Worm (Caenorhabditis elegans) whole organism, L1 larva: ENCODE results near the gene T28F3.9.

Source experiments
- Y116A8C.19 ChIP-seq: sonication (generic microtip); optimal IDR thresholded peaks from 2 replicates; lab custom pipeline; 2016; ENCODE audit warnings: missing compliant biosample characterization, missing genetic modification characterization, borderline replicate concordance
- aha-1 ChIP-seq: fragments of 150-350 bp; optimal IDR thresholded peaks from 2 replicates; lab custom pipeline; 2014; ENCODE audit warnings: missing biosample characterization, missing genetic modification characterization
- alr-1 ChIP-seq: fragments of 200-800 bp; sonication (Bioruptor generic); optimal IDR thresholded peaks from 2 replicates; lab custom pipeline; 2018; ENCODE audit warnings: borderline replicate concordance, mild to moderate bottlenecking, missing genetic modification characterization, missing compliant biosample characterization
- ceh-63 ChIP-seq: fragments of 200-800 bp; sonication (Bioruptor generic); optimal IDR thresholded peaks from 2 replicates; lab custom pipeline; 2018; ENCODE audit warnings: mild to moderate bottlenecking, missing genetic modification characterization, missing compliant biosample characterization
- efl-1 ChIP-seq, 4 experiments: fragments of 150-350 bp; optimal IDR thresholded peaks in 3 of 4; peaks in 1 of 4; 1 replicate in 1 of 4; 2 replicates in 3 of 4; lab custom pipeline; 2014; ENCODE audit warnings: missing biosample characterization in 2 of 4, missing genetic modification characterization in 2 of 4, missing genetic modification reagents in 2 of 4
- elt-2 ChIP-seq: sonication (generic microtip); optimal IDR thresholded peaks from 2 replicates; lab custom pipeline; 2016; ENCODE audit warnings: missing genetic modification characterization, mild to moderate bottlenecking, inconsistent platforms, missing compliant biosample characterization, missing genetic modification reagents
- elt-3 ChIP-seq, 6 experiments: fragments of 150-350 bp in 1 of 6; sonication (generic microtip); optimal IDR thresholded peaks; 2 replicates each; lab custom pipeline; 2017 to 2018; ENCODE audit warnings: missing biosample characterization in 6 of 6, missing genetic modification characterization in 6 of 6, inconsistent platforms in 1 of 6
- ets-5 ChIP-seq: fragments of 200-800 bp; sonication (Bioruptor generic); IDR thresholded peaks from 2 replicates; pipeline ENCODE4 v1.3.6; 2022; ENCODE audit warnings: missing genetic modification characterization, missing compliant biosample characterization
- hlh-17 ChIP-seq: fragments of 200-800 bp; sonication (Bioruptor generic); optimal IDR thresholded peaks from 2 replicates; lab custom pipeline; 2018; ENCODE audit warnings: missing genetic modification characterization, mild to moderate bottlenecking, missing compliant biosample characterization, moderate library complexity, borderline replicate concordance
- isw-1 ChIP-seq: fragments of 200-800 bp; sonication (Bioruptor generic); IDR thresholded peaks from 2 replicates; pipeline ENCODE4 v1.3.6; 2022; ENCODE audit warnings: missing genetic modification characterization, missing compliant biosample characterization
- jun-1 ChIP-seq: fragments of 150-350 bp; optimal IDR thresholded peaks from 2 replicates; lab custom pipeline; 2014; ENCODE audit warnings: missing biosample characterization, missing genetic modification reagents, missing genetic modification characterization
- lin-13 ChIP-seq: fragments of 150-350 bp; optimal IDR thresholded peaks from 2 replicates; lab custom pipeline; 2014; ENCODE audit warnings: missing biosample characterization, missing genetic modification reagents, missing genetic modification characterization
- lin-15B ChIP-seq: fragments of 150-350 bp; sonication (generic microtip); optimal IDR thresholded peaks from 3 replicates; lab custom pipeline; 2014; ENCODE audit warnings: missing biosample characterization, missing genetic modification characterization
- mep-1 ChIP-seq: fragments of 150-350 bp; optimal IDR thresholded peaks from 2 replicates; lab custom pipeline; 2014; ENCODE audit warnings: missing biosample characterization, missing genetic modification characterization
- nhr-19 ChIP-seq: fragments of 200-800 bp; sonication (Bioruptor generic); conservative IDR thresholded peaks from 2 replicates; pipeline ENCODE4 v1.3.6; 2022; ENCODE audit warnings: missing genetic modification characterization, missing compliant biosample characterization
- nhr-237 ChIP-seq: fragments of 150-350 bp; optimal IDR thresholded peaks from 2 replicates; lab custom pipeline; 2014; ENCODE audit warnings: missing biosample characterization, missing genetic modification characterization
- nhr-47 ChIP-seq: sonication (generic microtip); optimal IDR thresholded peaks from 2 replicates; lab custom pipeline; 2016; ENCODE audit warnings: mild to moderate bottlenecking, missing genetic modification characterization, moderate library complexity, missing compliant biosample characterization
- nhr-84 ChIP-seq: sonication (generic microtip); optimal IDR thresholded peaks from 2 replicates; lab custom pipeline; 2017; ENCODE audit warnings: missing biosample characterization, missing genetic modification characterization
- rnt-1 ChIP-seq: sonication (generic microtip); optimal IDR thresholded peaks from 2 replicates; lab custom pipeline; 2016; ENCODE audit warnings: mild to moderate bottlenecking, missing genetic modification characterization, moderate library complexity, missing compliant biosample characterization
- skn-1 ChIP-seq: fragments of 150-350 bp; optimal IDR thresholded peaks from 2 replicates; lab custom pipeline; 2014; ENCODE audit warnings: missing biosample characterization, missing genetic modification characterization
- sox-4 ChIP-seq: sonication (generic microtip); optimal IDR thresholded peaks from 2 replicates; lab custom pipeline; 2016; ENCODE audit warnings: missing genetic modification characterization, missing compliant biosample characterization
- tlp-1 ChIP-seq: fragments of 150-350 bp; optimal IDR thresholded peaks from 2 replicates; lab custom pipeline; 2014; ENCODE audit warnings: missing biosample characterization, missing genetic modification characterization
- unc-30 ChIP-seq: sonication (generic microtip); optimal IDR thresholded peaks from 2 replicates; lab custom pipeline; 2017; ENCODE audit warnings: missing biosample characterization, missing genetic modification characterization
- vab-15 ChIP-seq: sonication (generic microtip); optimal IDR thresholded peaks from 2 replicates; lab custom pipeline; 2017; ENCODE audit warnings: missing genotype, mild to moderate bottlenecking, missing genetic modification characterization, missing compliant biosample characterization

The T28F3.9 gene

ce11 chrIV:17346599-17347218 is 38.4 kb downstream of the T28F3.9 start, which contains the start of the genes clec-197 and clec-198:
clec-197 (minus strand) TSS chrIV:17346699.
clec-198 (plus strand) TSS chrIV:17347168.
- TF ChIP-seq lin-15B (tag; lab: Kevin White, UChicago) (no peak), skn-1 (tag; lab: Kevin White, UChicago) (no peak)
- TF ChIP-seq, all 84 proteins: peak for 0

- TF ChIP-seq jun-1 (tag; lab: Kevin White, UChicago) = no peak
- TF ChIP-seq nhr-47 = no peak
- no peak for TF ChIP-seq Y116A8C.19 (tag; lab: Kevin White, UChicago)
- no peak for TF ChIP-seq lin-13 (GFP tag; lab: Kevin White, UChicago)
- TF ChIP-seq tlp-1 (tag; lab: Kevin White, UChicago) = no peak
- TF ChIP-seq rnt-1 (tag; lab: Kevin White, UChicago) = no peak
Measured at ce11 chrIV:17351586-17351985, 43.3 kb downstream of the T28F3.9 start, which contains the start of gene clec-199. clec-199 (plus strand) TSS chrIV:17351886.

DNA sequence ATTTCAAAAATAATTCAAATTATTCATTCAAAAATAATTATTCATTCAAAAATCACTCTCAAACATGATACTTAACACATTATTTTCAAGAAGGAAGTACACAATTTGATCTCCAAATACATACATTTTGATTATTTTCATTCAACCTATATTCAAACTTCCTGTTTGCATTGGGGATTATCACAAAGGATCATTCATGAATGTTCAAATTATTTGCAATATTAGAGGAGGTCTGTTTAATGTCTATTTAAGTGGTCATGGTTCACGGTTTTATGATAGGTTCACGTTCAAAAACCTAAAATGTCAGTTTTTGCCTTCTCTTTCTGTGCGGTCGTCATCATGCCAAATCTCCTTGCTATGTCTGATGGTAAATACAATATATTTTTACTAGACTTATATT is 52.8 kb downstream of the T28F3.9 start, which contains the start of gene clec-202:
clec-202 (plus strand) TSS at position 301 of the 400 bp plus-strand sequence.
- TF ChIP-seq nhr-47 = no peak
- no peak for TF ChIP-seq elt-2 (tag; lab: Kevin White, UChicago)
- TF ChIP-seq ets-5 (GFP tag; lab: Robert Waterston, UW) = no peak
- TF ChIP-seq mep-1 (tag; lab: Kevin White, UChicago) = no peak
- no peak for TF ChIP-seq vab-15 (tag; lab: Kevin White, UChicago)
- TF ChIP-seq nhr-237 (tag; lab: Kevin White, UChicago) = no peak
- no peak for TF ChIP-seq efl-1 (optimal IDR thresholded peaks at IDR 0.05; lab: Kevin White, UChicago)
- no peak for TF ChIP-seq efl-1 (GFP tag; optimal IDR thresholded peaks at IDR 0.05 in 1 of 2; lab: Kevin White, UChicago)
- TF ChIP-seq nhr-84 (tag; lab: Kevin White, UChicago) = no peak
- TF ChIP-seq nhr-19 (GFP tag; lab: Robert Waterston, UW) = no peak
- TF ChIP-seq rnt-1 (tag; lab: Kevin White, UChicago) = no peak
- no peak for TF ChIP-seq hlh-17 (GFP tag; lab: Kevin White, UChicago)
- no peak for TF ChIP-seq aha-1
- TF ChIP-seq ceh-63 (GFP tag; lab: Kevin White, UChicago) = no peak
- no peak for TF ChIP-seq Y116A8C.19 (tag; lab: Kevin White, UChicago)
- TF ChIP-seq sox-4 = no peak
- no peak for TF ChIP-seq elt-3 (tag; optimal IDR thresholded peaks at IDR 0.05; lab: Kevin White, UChicago)
- no peak for TF ChIP-seq skn-1 (tag; lab: Kevin White, UChicago)
- no peak for TF ChIP-seq alr-1 (tag; lab: Kevin White, UChicago)
- TF ChIP-seq unc-30 (tag; lab: Kevin White, UChicago) = no peak
- no peak for TF ChIP-seq isw-1 (GFP tag; lab: Robert Waterston, UW)
